Worm (Caenorhabditis elegans) whole organism, L4 larva: Measurements from ENCODE around the gene W07E6.5.

Experiments used
- aly-2 ChIP-seq: sonication (generic microtip); optimal IDR thresholded peaks from 2 replicates; lab custom pipeline; 2018; ENCODE audit warnings: missing biosample characterization, missing genetic modification characterization
- fos-1 ChIP-seq: fragments of 150-350 bp; optimal IDR thresholded peaks from 2 replicates; lab custom pipeline; 2014; ENCODE audit warnings: missing biosample characterization, missing genetic modification characterization
- mep-1 ChIP-seq: fragments of 150-350 bp; sonication (generic microtip); optimal IDR thresholded peaks from 3 replicates; lab custom pipeline; 2014; ENCODE audit warnings: missing biosample characterization, missing genetic modification characterization
- nhr-6 ChIP-seq: fragments of 150-350 bp; optimal IDR thresholded peaks from 2 replicates; lab custom pipeline; 2014; ENCODE audit warnings: missing biosample characterization, missing genetic modification characterization
- nhr-77 ChIP-seq: fragments of 150-350 bp; optimal IDR thresholded peaks from 2 replicates; lab custom pipeline; 2014; ENCODE audit warnings: missing biosample characterization, missing genetic modification characterization
- pha-4 ChIP-seq, 2 experiments: fragments of 150-350 bp in 1 of 2; fragments of 200-800 bp in 1 of 2; sonication (Bioruptor generic) in 1 of 2; IDR thresholded peaks in 1 of 2; optimal IDR thresholded peaks in 1 of 2; 2 replicates each; pipeline versions ENCODE4 v1.3.6 to Lab custom; 2014 to 2022; ENCODE audit warnings: missing genetic modification characterization in 2 of 2, missing genetic modification reagents in 2 of 2, missing biosample characterization in 1 of 2, missing compliant biosample characterization in 1 of 2
- saeg-2 ChIP-seq: fragments of 200-800 bp; sonication (Bioruptor generic); IDR thresholded peaks from 2 replicates; pipeline ENCODE4 v1.3.6; 2022; ENCODE audit warnings: missing genetic modification reagents, missing genetic modification characterization, missing compliant biosample characterization

ce11 chrII:467265-467664 lies 6.0 kb upstream of the W07E6.5 start, which contains the start of gene nfyb-1:
- TF ChIP-seq nhr-6 (tag; lab: Kevin White, UChicago): no peak
- TF ChIP-seq fos-1 (tag; lab: Kevin White, UChicago): no peak
- TF ChIP-seq saeg-2 (GFP tag; lab: Robert Waterston, UW): no peak
- TF ChIP-seq pha-4 (GFP tag; IDR thresholded peaks at IDR 0.05; lab: Robert Waterston, UW): no peak
- no peak for TF ChIP-seq pha-4 (tag; optimal IDR thresholded peaks at IDR 0.05; lab: Kevin White, UChicago)
- TF ChIP-seq aly-2 (tag; lab: Kevin White, UChicago): no peak
- no peak for TF ChIP-seq nhr-77 (tag; lab: Kevin White, UChicago)
- TF ChIP-seq mep-1 (tag; lab: Kevin White, UChicago): no peak
